Fruit fly (Drosophila melanogaster) whole organism, embryonic: ENCODE measurements around the gene Myo28B1.

Source experiments
- Atf3 ChIP-seq: fragments of 200-800 bp; sonication (Bioruptor generic); optimal IDR thresholded peaks from 3 replicates; lab custom pipeline; 2016; ENCODE audit warnings: missing biosample characterization, missing genetic modification characterization
- Awh ChIP-seq: fragments of 200-800 bp; sonication (Bioruptor generic); IDR thresholded peaks from 2 replicates; pipeline ENCODE4, ENCODE4 v1.3.6; 2022; ENCODE audit warnings: missing biosample characterization, missing genetic modification characterization
- Blimp-1 ChIP-seq: fragments of 200-800 bp; sonication (Bioruptor generic); optimal IDR thresholded peaks from 3 replicates; lab custom pipeline; 2018; ENCODE audit warnings: missing biosample characterization, missing genetic modification characterization, mild to moderate bottlenecking, moderate library complexity, missing genetic modification reagents
- CG10321 ChIP-seq: fragments of 200-800 bp; sonication (Bioruptor generic); IDR thresholded peaks from 2 replicates; pipeline ENCODE4 v1.3.6; 2022; ENCODE audit warnings: missing biosample characterization, missing genetic modification characterization
- CG11247 ChIP-seq: fragments of 200-800 bp; sonication (Bioruptor generic); IDR thresholded peaks from 2 replicates; pipeline ENCODE4 v1.3.6; 2022; ENCODE audit warnings: missing biosample characterization, missing genetic modification characterization
- CG12659 ChIP-seq: fragments of 200-800 bp; sonication (Bioruptor generic); optimal IDR thresholded peaks from 3 replicates; lab custom pipeline; 2017; ENCODE audit warnings: mild to moderate bottlenecking, missing biosample characterization, missing genetic modification reagents, missing genetic modification characterization
- CG16779 ChIP-seq: fragments of 200-800 bp; sonication (Bioruptor generic); IDR thresholded peaks from 2 replicates; pipeline ENCODE4 v1.3.6; 2022; ENCODE audit warnings: missing biosample characterization, missing genetic modification characterization
- CG17829 ChIP-seq: fragments of 200-800 bp; optimal IDR thresholded peaks from 2 replicates; lab custom pipeline; 2019; ENCODE audit warnings: missing biosample characterization, mild to moderate bottlenecking, missing genetic modification characterization, moderate library complexity
- CG32772 ChIP-seq: fragments of 200-800 bp; sonication (Bioruptor generic); IDR thresholded peaks from 2 replicates; pipeline ENCODE4 v1.3.6; 2022; ENCODE audit warnings: missing biosample characterization, missing genetic modification characterization
- CG33213 ChIP-seq: fragments of 200-800 bp; sonication (Bioruptor generic); optimal IDR thresholded peaks from 3 replicates; lab custom pipeline; 2016; ENCODE audit warnings: missing biosample characterization, missing genetic modification characterization
- CG3407 ChIP-seq: fragments of 200-800 bp; sonication (Bioruptor generic); optimal IDR thresholded peaks from 2 replicates; lab custom pipeline; 2018; ENCODE audit warnings: missing biosample characterization, mild to moderate bottlenecking, missing genetic modification characterization
- CG4360 ChIP-seq: fragments of 200-800 bp; sonication (Bioruptor generic); IDR thresholded peaks from 2 replicates; pipeline ENCODE4 v1.3.6; 2022; ENCODE audit warnings: missing biosample characterization, missing genetic modification characterization
- CG6254 ChIP-seq: fragments of 200-800 bp; sonication (Bioruptor generic); optimal IDR thresholded peaks from 3 replicates; lab custom pipeline; 2017; ENCODE audit warnings: mild to moderate bottlenecking, missing biosample characterization, missing genetic modification reagents, missing genetic modification characterization
- CG7839 ChIP-seq: fragments of 200-800 bp; sonication (Bioruptor generic); optimal IDR thresholded peaks from 3 replicates; lab custom pipeline; 2018; ENCODE audit warnings: missing biosample characterization, mild to moderate bottlenecking, missing genetic modification characterization, moderate library complexity
- CG8478 ChIP-seq: fragments of >200 bp; optimal IDR thresholded peaks from 2 replicates; lab custom pipeline; 2018
- Chrac-16 ChIP-seq: fragments of 200-800 bp; sonication (Bioruptor generic); optimal IDR thresholded peaks from 3 replicates; lab custom pipeline; 2016; ENCODE audit warnings: missing biosample characterization, missing genetic modification characterization
- CoRest ChIP-seq: fragments of 200-800 bp; sonication (Bioruptor generic); optimal IDR thresholded peaks from 3 replicates; lab custom pipeline; 2018; ENCODE audit warnings: missing biosample characterization, mild to moderate bottlenecking, missing genetic modification characterization, moderate library complexity
- GATAe ChIP-seq: fragments of 200-800 bp; sonication (Bioruptor generic); conservative IDR thresholded peaks from 2 replicates; pipeline ENCODE4 v1.3.6; 2022; ENCODE audit warnings: missing biosample characterization, missing genetic modification characterization
- HLH3B ChIP-seq: fragments of 200-800 bp; sonication (Bioruptor generic); IDR thresholded peaks from 2 replicates; pipeline ENCODE4 v1.3.6; 2022; ENCODE audit warnings: missing biosample characterization, missing genetic modification characterization
- Hmr ChIP-seq: fragments of 200-800 bp; sonication (Bioruptor generic); optimal IDR thresholded peaks from 3 replicates; lab custom pipeline; 2017; ENCODE audit warnings: mild to moderate bottlenecking, missing biosample characterization, missing genetic modification reagents, missing genetic modification characterization
- Hsf ChIP-seq: fragments of 200-800 bp; sonication (Bioruptor generic); optimal IDR thresholded peaks from 3 replicates; lab custom pipeline; 2016; ENCODE audit warnings: missing biosample characterization, missing genetic modification characterization
- Max ChIP-seq: fragments of 200-800 bp; sonication (Bioruptor generic); optimal IDR thresholded peaks from 2 replicates; lab custom pipeline; 2016; ENCODE audit warnings: missing biosample characterization, mild to moderate bottlenecking, missing genetic modification characterization
- Oaz ChIP-seq: fragments of 200-800 bp; sonication (Bioruptor generic); IDR thresholded peaks from 2 replicates; pipeline ENCODE4 v1.3.6; 2022; ENCODE audit warnings: missing biosample characterization, missing genetic modification characterization
- Oli ChIP-seq: fragments of 200-800 bp; sonication (Bioruptor generic); optimal IDR thresholded peaks from 2 replicates; lab custom pipeline; 2018; ENCODE audit warnings: missing biosample characterization, mild to moderate bottlenecking, missing genetic modification characterization, moderate library complexity
- Scr ChIP-seq: fragments of 200-800 bp; sonication (Bioruptor generic); IDR thresholded peaks from 2 replicates; pipeline ENCODE4 v1.3.6; 2022; ENCODE audit warnings: missing biosample characterization, missing genetic modification characterization; ENCODE audit not compliant: partially characterized antibody
- TFAM ChIP-seq: fragments of 200-800 bp; sonication (Bioruptor generic); optimal IDR thresholded peaks from 2 replicates; lab custom pipeline; 2017; ENCODE audit warnings: missing biosample characterization, missing genetic modification characterization, inconsistent platforms
- Vsx1 ChIP-seq: fragments of 200-800 bp; sonication (Bioruptor generic); optimal IDR thresholded peaks from 2 replicates; lab custom pipeline; 2017; ENCODE audit warnings: missing biosample characterization, mild to moderate bottlenecking, missing genetic modification characterization, missing genetic modification reagents
- abd-A ChIP-seq: fragments of 200-800 bp; sonication (Bioruptor generic); optimal IDR thresholded peaks from 3 replicates; lab custom pipeline; 2019; ENCODE audit warnings: missing biosample characterization, mild to moderate bottlenecking, missing genetic modification characterization, moderate library complexity
- amos ChIP-seq: fragments of 200-800 bp; sonication (Bioruptor generic); IDR thresholded peaks from 2 replicates; pipeline ENCODE4 v1.3.6; 2022; ENCODE audit warnings: missing biosample characterization, missing genetic modification characterization; ENCODE audit not compliant: partially characterized antibody
- bbx ChIP-seq: fragments of 200-800 bp; sonication (Bioruptor generic); IDR thresholded peaks from 2 replicates; pipeline ENCODE4 v1.3.6; 2022; ENCODE audit warnings: missing biosample characterization, missing genetic modification characterization; ENCODE audit not compliant: partially characterized antibody
- btn ChIP-seq: fragments of 200-800 bp; sonication (Bioruptor generic); optimal IDR thresholded peaks from 2 replicates; lab custom pipeline; 2016; ENCODE audit warnings: missing biosample characterization, missing genetic modification characterization
- crc ChIP-seq: fragments of 200-800 bp; sonication (Bioruptor generic); optimal IDR thresholded peaks from 2 replicates; lab custom pipeline; 2016; ENCODE audit warnings: missing biosample characterization, missing genetic modification characterization
- croc ChIP-seq: fragments of 200-800 bp; sonication (Bioruptor generic); conservative IDR thresholded peaks from 3 replicates; pipeline ENCODE4 v1.3.6; 2022; ENCODE audit warnings: missing biosample characterization, missing genetic modification characterization
- en ChIP-seq: fragments of 200-800 bp; sonication (Bioruptor generic); optimal IDR thresholded peaks from 2 replicates; lab custom pipeline; 2016; ENCODE audit warnings: missing biosample characterization, missing genetic modification characterization
- fd102C ChIP-seq: fragments of 200-800 bp; sonication (Bioruptor generic); optimal IDR thresholded peaks from 2 replicates; lab custom pipeline; 2018; ENCODE audit warnings: missing biosample characterization, mild to moderate bottlenecking, missing genetic modification characterization, moderate library complexity
- fd64A ChIP-seq: fragments of 200-800 bp; sonication (Bioruptor generic); optimal IDR thresholded peaks from 3 replicates; lab custom pipeline; 2018; ENCODE audit warnings: missing biosample characterization, mild to moderate bottlenecking, missing genetic modification characterization
- grau ChIP-seq: fragments of 200-800 bp; optimal IDR thresholded peaks from 3 replicates; lab custom pipeline; 2019; ENCODE audit warnings: missing biosample characterization, mild to moderate bottlenecking, missing genetic modification characterization, moderate library complexity
- insv ChIP-seq, 2 experiments: fragments of 200-800 bp; sonication (Bioruptor generic); optimal IDR thresholded peaks; 3 replicates each; lab custom pipeline; 2016 to 2018; ENCODE audit warnings: missing biosample characterization in 2 of 2, missing genetic modification characterization in 2 of 2
- jigr1 ChIP-seq: fragments of 200-800 bp; sonication (Bioruptor generic); IDR thresholded peaks from 3 replicates; pipeline ENCODE4 v1.3.6; 2022; ENCODE audit warnings: missing biosample characterization, missing genetic modification characterization
- jumu ChIP-seq: fragments of 200-800 bp; sonication (Bioruptor generic); optimal IDR thresholded peaks from 3 replicates; lab custom pipeline; 2016; ENCODE audit warnings: missing biosample characterization, missing genetic modification characterization
- lab ChIP-seq: fragments of 200-800 bp; sonication (Bioruptor generic); optimal IDR thresholded peaks from 3 replicates; lab custom pipeline; 2017; ENCODE audit warnings: missing biosample characterization, missing genetic modification characterization, mild to moderate bottlenecking, moderate library complexity, missing genetic modification reagents
- org-1 ChIP-seq: fragments of 200-800 bp; sonication (Bioruptor generic); optimal IDR thresholded peaks from 2 replicates; lab custom pipeline; 2017; ENCODE audit warnings: missing biosample characterization, missing genetic modification characterization
- p53 ChIP-seq: fragments of 200-800 bp; sonication (Bioruptor generic); optimal IDR thresholded peaks from 2 replicates; lab custom pipeline; 2016; ENCODE audit warnings: missing biosample characterization, missing genetic modification characterization
- sima ChIP-seq: fragments of 200-800 bp; sonication (Bioruptor generic); optimal IDR thresholded peaks from 2 replicates; lab custom pipeline; 2016; ENCODE audit warnings: missing biosample characterization, missing genetic modification characterization
- stc ChIP-seq: fragments of 200-800 bp; sonication (Bioruptor generic); IDR thresholded peaks from 2 replicates; pipeline ENCODE4 v1.3.6; 2022; ENCODE audit warnings: missing biosample characterization, missing genetic modification characterization
- tin ChIP-seq: fragments of 200-800 bp; sonication (Bioruptor generic); optimal IDR thresholded peaks from 3 replicates; lab custom pipeline; 2016; ENCODE audit warnings: missing biosample characterization, missing genetic modification characterization
- tup ChIP-seq: fragments of 200-800 bp; sonication (Bioruptor generic); optimal IDR thresholded peaks from 2 replicates; lab custom pipeline; 2016; ENCODE audit warnings: missing biosample characterization, mild to moderate bottlenecking, missing genetic modification characterization, moderate library complexity
- unc-4 ChIP-seq: fragments of 200-800 bp; sonication (Bioruptor generic); IDR thresholded peaks from 2 replicates; pipeline ENCODE4 v1.3.6; 2022; ENCODE audit warnings: missing biosample characterization, missing genetic modification characterization; ENCODE audit not compliant: partially characterized antibody
- wor ChIP-seq: fragments of 200-800 bp; sonication (Bioruptor generic); IDR thresholded peaks from 2 replicates; pipeline ENCODE4 v1.3.6; 2022; ENCODE audit warnings: missing biosample characterization, missing genetic modification characterization

Gene Myo28B1

dm6 chr2L:7635156-7635555 is 30.7 kb upstream of the Myo28B1 start (continued):
- no peak for TF ChIP-seq amos (GFP tag; lab: Robert Waterston, UW)
- peak; percentile 44 for TF ChIP-seq CG6254 (GFP tag; lab: Kevin White, UChicago)
- peak; percentile 47; the same call in 1 of the 2 replicates for TF ChIP-seq CG32772 (GFP tag; lab: Robert Waterston, UW)
- TF ChIP-seq org-1 = no peak
- TF ChIP-seq abd-A (tag; lab: Kevin White, UChicago) = no peak
- peak; percentile 12 for TF ChIP-seq Oli (tag; lab: Kevin White, UChicago)
- TF ChIP-seq Chrac-16 (GFP tag; lab: Kevin White, UChicago) = peak; percentile 51
- peak; percentile 65 for TF ChIP-seq Blimp-1 (GFP tag; lab: Kevin White, UChicago)
- TF ChIP-seq CG17829 = peak; percentile 71
- peak; percentile 44 for TF ChIP-seq fd102C (GFP tag; lab: Kevin White, UChicago)
- TF ChIP-seq sima (GFP tag; lab: Kevin White, UChicago) = no peak
- no peak for TF ChIP-seq GATAe
- TF ChIP-seq CG3407 (GFP tag; lab: Kevin White, UChicago) = no peak
- TF ChIP-seq CG7839 (tag; lab: Kevin White, UChicago) = peak; percentile 31
- TF ChIP-seq lab = peak; percentile 39
- TF ChIP-seq en (GFP tag; lab: Kevin White, UChicago) = no peak
- TF ChIP-seq Awh = peak; percentile 59; the same call in 1 of the 2 replicates
- TF ChIP-seq Hsf (GFP tag; lab: Kevin White, UChicago) = peak; percentile 23
- peak; percentile 61 for TF ChIP-seq stc (GFP tag; lab: Robert Waterston, UW)
- TF ChIP-seq CG16779 (GFP tag; lab: Robert Waterston, UW) = no peak
- peak; percentile 18 for TF ChIP-seq Atf3
- peak; percentile 45; the same call in 1 of the 2 replicates for TF ChIP-seq CG4360 (GFP tag; lab: Robert Waterston, UW)
- TF ChIP-seq CG12659 (GFP tag; lab: Kevin White, UChicago) = no peak
- no peak for TF ChIP-seq unc-4
- TF ChIP-seq insv (GFP tag; optimal IDR thresholded peaks at IDR 0.05; lab: Kevin White, UChicago) = no peak
- no peak for TF ChIP-seq CG8478 (lab: Kevin White, UChicago)
- TF ChIP-seq CG11247 (GFP tag; lab: Robert Waterston, UW) = no peak
- TF ChIP-seq TFAM = no peak
- TF ChIP-seq Vsx1 (GFP tag; lab: Kevin White, UChicago) = no peak
- TF ChIP-seq Scr (GFP tag; lab: Robert Waterston, UW) = no peak
- TF ChIP-seq fd64A (GFP tag; lab: Kevin White, UChicago) = no peak
- no peak for TF ChIP-seq tup (GFP tag; lab: Kevin White, UChicago)
- peak; percentile 7 for TF ChIP-seq CoRest
- peak; percentile 10 for TF ChIP-seq grau (tag; lab: Kevin White, UChicago)
- 0 out of 3 replicates have a peak, but pooled peaks have one; percentile 37 for TF ChIP-seq croc (GFP tag; lab: Robert Waterston, UW)
- TF ChIP-seq btn (GFP tag; lab: Kevin White, UChicago) = no peak
- TF ChIP-seq jumu (GFP tag; lab: Kevin White, UChicago) = no peak
- no peak for TF ChIP-seq Max (GFP tag; lab: Kevin White, UChicago)
- no peak for TF ChIP-seq crc (GFP tag; lab: Kevin White, UChicago)
- peak; percentile 33; the same call in 1 of the 2 replicates for TF ChIP-seq wor (GFP tag; lab: Robert Waterston, UW)
- TF ChIP-seq HLH3B (GFP tag; lab: Robert Waterston, UW) = no peak
- TF ChIP-seq Hmr = no peak
- TF ChIP-seq p53 (GFP tag; lab: Kevin White, UChicago) = no peak
- TF ChIP-seq tin (GFP tag; lab: Kevin White, UChicago) = peak; percentile 25
- TF ChIP-seq Oaz (GFP tag; lab: Robert Waterston, UW) = no peak
- TF ChIP-seq jigr1 (GFP tag; lab: Robert Waterston, UW) = no peak
- peak; percentile 10 for TF ChIP-seq CG33213 (GFP tag; lab: Kevin White, UChicago)
- TF ChIP-seq CG10321 (GFP tag; lab: Robert Waterston, UW) = no peak
- TF ChIP-seq bbx (GFP tag; lab: Robert Waterston, UW) = no peak
